Worm (Caenorhabditis elegans): ENCODE measurements around the gene fbxb-72.

DNA sequence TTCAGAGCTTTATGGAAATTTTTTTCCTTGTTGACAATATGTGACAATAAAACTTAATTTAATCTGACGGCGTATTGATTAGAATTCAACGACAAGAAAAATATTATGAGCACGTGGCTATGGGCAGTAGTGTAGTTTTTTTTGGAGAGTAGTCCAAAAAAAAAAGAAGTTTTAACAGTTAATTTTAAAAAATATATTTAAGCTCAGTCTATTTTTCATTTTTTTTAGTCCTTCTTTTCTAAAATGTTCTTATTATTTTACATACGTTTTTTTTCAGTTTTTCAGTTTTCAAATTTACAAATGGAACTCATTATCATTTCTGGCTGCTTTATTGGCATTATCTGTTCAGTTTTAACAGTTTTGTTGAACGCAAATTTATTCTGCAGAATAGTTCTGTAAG, 14.9 kb downstream of the fbxb-72 start, which contains the start of gene srbc-39:
- no peak for TF ChIP-seq ceh-82 (tag; optimal IDR thresholded peaks at IDR 0.05)
- TF ChIP-seq ces-1 (GFP tag; optimal IDR thresholded peaks at IDR 0.05), result no peak
- TF ChIP-seq Y48G9A.11 (GFP tag; IDR thresholded peaks at IDR 0.05), result no peak
- no peak for TF ChIP-seq nhr-237 (tag; optimal IDR thresholded peaks at IDR 0.05)

All from whole organism, L4 larva.